Worm (Caenorhabditis elegans) whole organism, L2 larva: ENCODE data around the gene F15E6.4.

Experiments used
- R02D3.7 ChIP-seq: fragments of 150-350 bp; optimal IDR thresholded peaks from 2 replicates; lab custom pipeline; 2014; ENCODE audit warnings: missing biosample characterization, missing genetic modification characterization
- crh-2 ChIP-seq: sonication (generic microtip); optimal IDR thresholded peaks from 2 replicates; lab custom pipeline; 2017; ENCODE audit warnings: missing biosample characterization, missing genetic modification characterization
- unc-62 ChIP-seq: fragments of 150-350 bp; optimal IDR thresholded peaks from 2 replicates; lab custom pipeline; 2014; ENCODE audit warnings: missing biosample characterization, missing genetic modification reagents, missing genetic modification characterization

- no peak for TF ChIP-seq crh-2 (tag; lab: Kevin White, UChicago)
- TF ChIP-seq R02D3.7 (tag; lab: Kevin White, UChicago): no peak
- no peak for TF ChIP-seq unc-62 (GFP tag; lab: Kevin White, UChicago)
Observed at ce11 chrIV:4326445-4326844, 35.2 kb downstream of the F15E6.4 start, which contains the start of gene trpl-2.
